Worm (Caenorhabditis elegans): ENCODE measurements around the gene F12F6.7.

The F12F6.7 gene

ce11 chrIV:11583906-11584378 lies 22.3 kb upstream of the F12F6.7 start, which contains the start of gene F12F6.1 (continued):
- no peak for TF ChIP-seq lin-11 (tag; optimal IDR thresholded peaks at IDR 0.05)
- no peak for TF ChIP-seq pax-1 (tag; optimal IDR thresholded peaks at IDR 0.05)
- no peak for TF ChIP-seq ceh-30 (tag; optimal IDR thresholded peaks at IDR 0.05)
- no peak for TF ChIP-seq gmeb-2 (tag; optimal IDR thresholded peaks at IDR 0.05)
- 0 out of 2 replicates have a peak, but pooled peaks have one; percentile 37 for TF ChIP-seq ceh-45 (GFP tag; IDR thresholded peaks at IDR 0.05)
- no peak for TF ChIP-seq pqm-1 (tag; optimal IDR thresholded peaks at IDR 0.05)
- TF ChIP-seq fkh-6 (tag; optimal IDR thresholded peaks at IDR 0.05): no peak
- TF ChIP-seq C38D4.7 (GFP tag; optimal IDR thresholded peaks at IDR 0.05): no peak
- TF ChIP-seq che-1 (tag; optimal IDR thresholded peaks at IDR 0.05): no peak
- no peak for TF ChIP-seq F13H6.1 (tag; optimal IDR thresholded peaks at IDR 0.05)
- TF ChIP-seq zip-5 (tag; optimal IDR thresholded peaks at IDR 0.05): no peak
- TF ChIP-seq unc-86 (tag; optimal IDR thresholded peaks at IDR 0.05): no peak
- no peak for TF ChIP-seq hlh-8 (tag; optimal IDR thresholded peaks at IDR 0.05)
- TF ChIP-seq hlh-30 (tag; optimal IDR thresholded peaks at IDR 0.05; ENCODE audit: insufficient read depth): no peak
- TF ChIP-seq odd-2 (tag; optimal IDR thresholded peaks at IDR 0.05): no peak
- no peak for TF ChIP-seq ets-4 (tag; optimal IDR thresholded peaks at IDR 0.05)
- no peak for TF ChIP-seq hlh-13 (GFP tag; optimal IDR thresholded peaks at IDR 0.05)
- no peak for TF ChIP-seq ceh-18 (tag; optimal IDR thresholded peaks at IDR 0.05)
- peak; percentile 48 for TF ChIP-seq ceh-31 (tag; optimal IDR thresholded peaks at IDR 0.05)
- TF ChIP-seq hlh-15 (tag; optimal IDR thresholded peaks at IDR 0.05): no peak
- TF ChIP-seq hlh-6 (tag; optimal IDR thresholded peaks at IDR 0.05): no peak
- TF ChIP-seq ztf-16 (tag; optimal IDR thresholded peaks at IDR 0.05): no peak
- TF ChIP-seq pag-3 (tag; optimal IDR thresholded peaks at IDR 0.05; ENCODE audit: borderline replicate concordance): no peak
- no peak for TF ChIP-seq sdc-2 (tag; optimal IDR thresholded peaks at IDR 0.05)

- TF ChIP-seq ceh-19 (GFP tag; optimal IDR thresholded peaks at IDR 0.05) (no peak), ceh-30 (tag; optimal IDR thresholded peaks at IDR 0.05) (no peak), ceh-31 (tag; optimal IDR thresholded peaks at IDR 0.05) (peak; percentile 25), ref-2 (tag; optimal IDR thresholded peaks at IDR 0.05) (no peak), mec-3 (tag; optimal IDR thresholded peaks at IDR 0.05; ENCODE audit: borderline replicate concordance) (no peak), elt-2 (tag; optimal IDR thresholded peaks at IDR 0.05) (peak; percentile 75)
These were observed 21.0 kb upstream of the F12F6.7 start for ce11 chrIV:11582450-11583166.

ce11 chrIV:11578492-11578891 lies 16.9 kb upstream of the F12F6.7 start, which contains the start of gene rib-1:
TSS of gene rib-1 (plus strand) at chrIV:11578792.
- TF ChIP-seq dmd-4 (tag; optimal IDR thresholded peaks at IDR 0.05; ENCODE audit: borderline replicate concordance): no peak
- no peak for TF ChIP-seq K02D7.2 (tag; optimal IDR thresholded peaks at IDR 0.05)
- TF ChIP-seq pha-4 (tag; optimal IDR thresholded peaks at IDR 0.05): no peak
- no peak for TF ChIP-seq ceh-22 (tag; optimal IDR thresholded peaks at IDR 0.05)
- TF ChIP-seq pqm-1 (tag; optimal IDR thresholded peaks at IDR 0.05): no peak
- TF ChIP-seq nhr-11 (tag; optimal IDR thresholded peaks at IDR 0.05): no peak
- no peak for TF ChIP-seq ceh-48 (tag; optimal IDR thresholded peaks at IDR 0.05)

- TF ChIP-seq sox-2 (GFP tag; IDR thresholded peaks at IDR 0.05) (no peak), nhr-232 (tag; optimal IDR thresholded peaks at IDR 0.05) (no peak), hlh-13 (GFP tag; optimal IDR thresholded peaks at IDR 0.05) (no peak), madf-2 (tag; optimal IDR thresholded peaks at IDR 0.05) (no peak), rnt-1 (tag; optimal IDR thresholded peaks at IDR 0.05) (no peak), unc-42 (tag; optimal IDR thresholded peaks at IDR 0.05) (no peak), ceh-14 (tag; optimal IDR thresholded peaks at IDR 0.05) (no peak), T23F11.4 (GFP tag; optimal IDR thresholded peaks at IDR 0.05) (no peak), nhr-11 (tag; optimal IDR thresholded peaks at IDR 0.05) (no peak), syd-9 (tag; optimal IDR thresholded peaks at IDR 0.05) (no peak), ets-4 (tag; optimal IDR thresholded peaks at IDR 0.05) (no peak), tbx-7 (tag; optimal IDR thresholded peaks at IDR 0.05) (no peak), zip-5 (tag; optimal IDR thresholded peaks at IDR 0.05) (no peak), hlh-6 (tag; optimal IDR thresholded peaks at IDR 0.05) (no peak), hlh-8 (tag; optimal IDR thresholded peaks at IDR 0.05) (no peak)
These were observed 12.7 kb upstream of the F12F6.7 start for ce11 chrIV:11574331-11574730.
